Worm (Caenorhabditis elegans) whole organism, young adult: ENCODE results near the gene fbxa-37.
"Not testable (repeated sequence)": the region's sequence is repeated elsewhere in the genome, so short reads cannot be mapped to it uniquely, and the experiment has no call there.

Experiments
- F57A8.1 ChIP-seq: fragments of 200-800 bp; sonication (Bioruptor generic); optimal IDR thresholded peaks from 2 replicates; lab custom pipeline; 2018; ENCODE audit warnings: mild to moderate bottlenecking, missing genetic modification characterization, moderate library complexity, missing compliant biosample characterization
- Y79H2A.3 ChIP-seq: fragments of 200-800 bp; sonication (Bioruptor generic); conservative IDR thresholded peaks from 2 replicates; pipeline ENCODE4 v1.3.6; 2022; ENCODE audit warnings: missing genetic modification reagents, missing genetic modification characterization, missing compliant biosample characterization
- aptf-3 ChIP-seq: fragments of 200-800 bp; sonication (Bioruptor generic); IDR thresholded peaks from 2 replicates; pipeline ENCODE4 v1.3.6; 2022; ENCODE audit warnings: missing genetic modification characterization, missing compliant biosample characterization
- ceh-58 ChIP-seq: fragments of 200-800 bp; sonication (Bioruptor generic); IDR thresholded peaks from 2 replicates; pipeline ENCODE4 v1.3.6; 2022; ENCODE audit warnings: missing genetic modification characterization, missing compliant biosample characterization
- chd-7 ChIP-seq: sonication (generic microtip); optimal IDR thresholded peaks from 2 replicates; lab custom pipeline; 2016; ENCODE audit warnings: mild to moderate bottlenecking, missing genetic modification characterization, moderate library complexity, missing compliant biosample characterization
- die-1 ChIP-seq: sonication (generic microtip); optimal IDR thresholded peaks from 2 replicates; lab custom pipeline; 2016; ENCODE audit warnings: missing genotype, mild to moderate bottlenecking, missing genetic modification characterization, missing compliant biosample characterization
- dpl-1 ChIP-seq: fragments of 150-350 bp; optimal IDR thresholded peaks from 2 replicates; lab custom pipeline; 2014; ENCODE audit warnings: missing biosample characterization, missing genetic modification reagents, missing genetic modification characterization
- egrh-3 ChIP-seq: fragments of 200-800 bp; sonication (Bioruptor generic); IDR thresholded peaks from 2 replicates; pipeline ENCODE4 v1.3.6; 2022; ENCODE audit warnings: missing genetic modification reagents, missing genetic modification characterization, missing compliant biosample characterization
- gei-17 ChIP-seq: fragments of 200-800 bp; sonication (Bioruptor generic); optimal IDR thresholded peaks from 2 replicates; lab custom pipeline; 2018; ENCODE audit warnings: mild to moderate bottlenecking, missing genetic modification characterization, missing compliant biosample characterization
- him-1 ChIP-seq: sonication (generic microtip); optimal IDR thresholded peaks from 2 replicates; lab custom pipeline; 2016; ENCODE audit warnings: missing genotype, missing genetic modification reagents, missing genetic modification characterization, missing compliant biosample characterization
- snpc-4 ChIP-seq, 5 experiments: fragments of 150-350 bp in 1 of 5; sonication (generic microtip) in 4 of 5; optimal IDR thresholded peaks; 2 replicates each; lab custom pipeline; 2014 to 2018; ENCODE audit warnings: missing genetic modification characterization in 5 of 5, missing biosample characterization in 3 of 5, antibody characterized with exemption in 2 of 5, mild to moderate bottlenecking in 2 of 5, missing compliant biosample characterization in 2 of 5, missing genotype in 2 of 5, moderate library complexity in 2 of 5, missing genetic modification reagents in 1 of 5
- unc-62 ChIP-seq: fragments of 150-350 bp; optimal IDR thresholded peaks from 2 replicates; lab custom pipeline; 2014; ENCODE audit warnings: missing biosample characterization, missing genetic modification reagents, missing genetic modification characterization
- ztf-3 ChIP-seq: fragments of 200-800 bp; sonication (Bioruptor generic); optimal IDR thresholded peaks from 2 replicates; lab custom pipeline; 2018; ENCODE audit warnings: mild to moderate bottlenecking, missing genetic modification characterization, missing compliant biosample characterization

ce11 chrIII:1256519-1256918, 28.3 kb upstream of the fbxa-37 start, which contains the start of gene fbxa-208:
- TF ChIP-seq him-1 (tag; lab: Kevin White, UChicago); F57A8.1; gei-17; dpl-1 (GFP tag; lab: Kevin White, UChicago); Y79H2A.3 (GFP tag; lab: Robert Waterston, UW); snpc-4 (GFP tag; optimal IDR thresholded peaks at IDR 0.05; lab: Kevin White, UChicago); snpc-4 (tag; optimal IDR thresholded peaks at IDR 0.05; lab: Kevin White, UChicago); unc-62 (GFP tag; lab: Kevin White, UChicago); ceh-58 (GFP tag; lab: Robert Waterston, UW); egrh-3 (GFP tag; lab: Robert Waterston, UW); aptf-3 (GFP tag; lab: Robert Waterston, UW); die-1 (tag; lab: Kevin White, UChicago); chd-7; ztf-3: not testable (repeated sequence)
